Fruit fly (Drosophila melanogaster): ENCODE data around the gene Graf.

Gene Graf

DNA sequence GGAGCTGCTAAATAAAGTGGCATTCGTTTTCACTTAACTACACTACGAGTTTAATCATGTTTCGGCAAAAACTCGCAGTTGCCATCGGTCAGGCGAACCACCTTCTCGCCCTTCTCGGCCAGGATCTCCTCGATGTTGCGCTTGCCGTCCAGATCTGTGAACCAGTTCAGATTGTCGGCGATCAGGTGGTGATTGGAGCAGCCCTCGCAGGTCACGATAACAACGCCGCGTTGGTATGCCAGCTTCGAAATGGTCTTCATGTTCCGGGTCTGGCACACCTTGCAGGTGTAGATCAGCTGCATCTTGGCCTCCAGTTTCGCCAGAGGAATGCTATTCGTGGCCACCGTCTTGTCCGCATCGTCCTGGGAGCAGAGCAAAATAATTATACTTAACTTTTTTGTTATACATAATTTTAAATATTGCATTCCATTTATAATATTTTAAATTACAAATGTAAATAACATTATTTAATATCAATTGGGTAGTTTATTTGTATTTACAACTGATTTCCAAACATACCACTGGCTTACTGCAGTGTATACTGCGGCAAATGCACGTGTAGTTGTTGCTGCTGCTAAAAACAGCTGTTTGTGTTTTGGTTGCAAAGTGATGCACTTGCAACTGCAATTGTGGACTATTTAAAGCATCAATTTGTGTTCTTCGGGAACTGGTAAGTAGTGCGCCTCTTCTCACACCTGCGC, 27.2 kb downstream of the Graf start:
- TF ChIP-seq CG13204 (GFP tag; optimal IDR thresholded peaks at IDR 0.05), result no peak
- TF ChIP-seq CG17806 (tag; optimal IDR thresholded peaks at IDR 0.05), result no peak
- no peak for TF ChIP-seq CG34367 (tag; optimal IDR thresholded peaks at IDR 0.05)
- no peak for TF ChIP-seq fd96Ca (GFP tag; IDR thresholded peaks at IDR 0.05)
- no peak for TF ChIP-seq D1 (tag; optimal IDR thresholded peaks at IDR 0.05)
- no peak for TF ChIP-seq EcR (GFP tag; optimal IDR thresholded peaks at IDR 0.05)
- TF ChIP-seq rn (GFP tag; IDR thresholded peaks at IDR 0.05), result peak; percentile 25; the same call in 1 of the 2 replicates
- peak; percentile 9; the same call in 1 of the 2 replicates for TF ChIP-seq Ets98B (GFP tag; IDR thresholded peaks at IDR 0.05)
- TF ChIP-seq CG4496 (GFP tag; IDR thresholded peaks at IDR 0.05), result peak; percentile 48; the same call in 2 of the 3 replicates
- TF ChIP-seq CG12605 (GFP tag; IDR thresholded peaks at IDR 0.05), result peak; percentile 52
- no peak for TF ChIP-seq CG8159 (tag; optimal IDR thresholded peaks at IDR 0.05)
- no peak for TF ChIP-seq CG8301 (tag; optimal IDR thresholded peaks at IDR 0.05)
- TF ChIP-seq Pif1A (GFP tag; optimal IDR thresholded peaks at IDR 0.05), result no peak
- TF ChIP-seq Snoo (tag; optimal IDR thresholded peaks at IDR 0.05), result no peak
- no peak for TF ChIP-seq CG9948 (tag; optimal IDR thresholded peaks at IDR 0.05)
- no peak for TF ChIP-seq CG15710 (tag; optimal IDR thresholded peaks at IDR 0.05)
- TF ChIP-seq CG32121 (GFP tag; IDR thresholded peaks at IDR 0.05), result peak; percentile 21; the same call in 1 of the 2 replicates
- TF ChIP-seq gl (tag; optimal IDR thresholded peaks at IDR 0.05), result no peak
- no peak for TF ChIP-seq CG14655 (GFP tag; optimal IDR thresholded peaks at IDR 0.05)
- TF ChIP-seq Pif1B (GFP tag; optimal IDR thresholded peaks at IDR 0.05), result no peak
- TF ChIP-seq CG10348 (GFP tag; IDR thresholded peaks at IDR 0.05), result no peak

DNA sequence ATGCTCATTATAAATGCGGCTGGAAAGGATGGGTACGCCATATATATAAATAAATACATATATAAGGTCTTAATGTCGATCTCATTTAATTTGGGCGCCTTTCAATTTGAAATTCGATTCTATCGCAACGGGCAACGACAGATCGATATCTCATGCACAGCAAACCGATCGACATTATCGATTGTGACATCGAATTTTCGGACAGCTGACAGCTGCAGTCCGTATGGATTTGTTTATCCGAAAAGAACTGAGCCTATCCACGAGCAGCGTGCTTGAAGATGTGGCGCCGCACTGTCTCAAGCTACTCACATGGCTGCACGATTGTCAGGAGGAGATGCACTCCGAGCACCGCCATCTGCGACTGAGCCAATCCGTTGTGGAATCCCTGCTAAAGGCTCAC, 28.6 kb downstream of the Graf start, which contains the start of gene CG8191:
Gene CG8191, plus strand, starts transcription at position 211 of the 400 bp plus-strand sequence.
- no peak for TF ChIP-seq CG32121 (GFP tag; IDR thresholded peaks at IDR 0.05)
- TF ChIP-seq CG4496 (GFP tag; IDR thresholded peaks at IDR 0.05), result no peak

DNA sequence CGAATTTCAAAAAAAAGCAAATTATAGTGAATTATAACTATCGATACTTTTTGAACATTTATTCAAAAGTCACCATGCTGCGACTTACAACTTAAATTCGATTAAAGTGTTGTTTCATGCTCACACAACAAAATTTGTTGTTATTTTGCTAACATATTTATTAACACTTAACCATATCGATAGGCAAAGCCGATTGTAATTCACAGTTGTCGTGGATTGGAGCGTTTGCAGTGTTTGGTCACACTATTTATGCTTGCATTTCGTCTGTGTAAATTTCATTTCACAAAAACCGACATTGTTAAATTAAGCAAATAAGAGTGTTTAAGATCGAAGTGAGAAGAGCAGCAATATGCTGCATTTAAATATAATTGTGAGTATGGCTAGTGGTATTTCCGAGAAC, 48.1 kb downstream of the Graf start, which contains the start of gene HUWE1:
Gene HUWE1, plus strand, starts transcription at position 220 of the 400 bp plus-strand sequence.
- TF ChIP-seq CG15710 (tag; optimal IDR thresholded peaks at IDR 0.05) (peak; percentile 1), EcR (GFP tag; optimal IDR thresholded peaks at IDR 0.05) (no peak)

DNA sequence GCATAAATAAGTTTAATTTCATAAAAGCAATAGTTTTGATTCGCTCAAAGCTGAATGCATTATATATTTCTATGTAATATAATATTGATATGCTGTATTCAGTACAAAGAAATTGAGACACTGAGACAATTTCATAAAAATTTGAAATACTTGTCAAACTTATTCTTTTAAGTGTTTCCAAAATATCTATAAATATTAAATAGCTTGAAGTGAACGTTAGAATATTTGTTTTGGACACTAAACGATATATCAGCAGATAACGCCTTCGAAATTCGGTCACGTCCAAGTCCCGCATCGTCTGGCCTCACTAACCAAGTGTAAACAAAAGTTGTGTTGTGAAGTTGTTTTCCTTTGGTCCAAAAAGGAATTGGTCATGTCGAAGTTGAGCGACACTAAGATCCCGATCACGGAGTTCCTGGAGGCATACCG, 49.8 kb downstream of the Graf start:
- no peak for TF ChIP-seq rn (GFP tag; IDR thresholded peaks at IDR 0.05)
- TF ChIP-seq CG12605 (GFP tag; IDR thresholded peaks at IDR 0.05), result no peak
- no peak for TF ChIP-seq Snoo (tag; optimal IDR thresholded peaks at IDR 0.05)
- no peak for TF ChIP-seq Pif1A (GFP tag; optimal IDR thresholded peaks at IDR 0.05)
- no peak for TF ChIP-seq CG32121 (GFP tag; IDR thresholded peaks at IDR 0.05)
- TF ChIP-seq CG15710 (tag; optimal IDR thresholded peaks at IDR 0.05), result no peak
- TF ChIP-seq D1 (tag; optimal IDR thresholded peaks at IDR 0.05), result no peak
- TF ChIP-seq CG8159 (tag; optimal IDR thresholded peaks at IDR 0.05), result no peak
- TF ChIP-seq gl (tag; optimal IDR thresholded peaks at IDR 0.05), result no peak

DNA sequence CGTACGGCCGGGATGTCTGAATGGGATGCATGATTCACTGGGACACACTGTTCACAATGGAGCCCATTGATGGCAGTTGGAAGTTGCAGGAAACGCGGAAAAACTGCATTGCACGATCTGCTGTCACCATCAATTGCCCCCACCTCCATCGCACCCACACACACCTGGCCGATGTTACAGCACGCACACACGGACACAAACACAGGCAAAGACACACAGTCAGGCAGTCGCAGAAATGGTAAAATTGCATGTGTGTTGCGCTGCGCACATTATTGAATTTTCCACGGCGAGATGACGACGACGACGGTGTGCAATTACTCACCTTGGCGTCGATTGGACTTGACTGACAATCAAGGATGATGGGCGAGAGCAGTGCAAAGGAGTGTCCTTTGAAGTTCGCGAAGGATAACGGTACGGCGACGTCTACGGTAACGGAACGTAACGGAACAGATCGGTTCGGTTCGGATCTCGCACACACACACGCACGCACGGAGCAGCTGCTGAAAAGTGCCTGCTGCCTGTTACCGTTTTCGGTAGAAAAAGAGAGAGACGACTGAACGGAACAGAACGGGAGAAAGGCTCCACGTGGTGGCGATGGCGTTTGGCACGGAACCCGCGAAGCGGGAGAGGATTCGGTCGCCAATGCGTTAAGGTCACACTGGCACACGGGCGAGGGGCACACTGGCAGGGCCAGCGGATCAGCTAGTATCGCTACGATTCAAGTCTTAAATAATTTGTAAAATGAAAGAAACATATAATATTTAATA, 50.4 kb downstream of the Graf start, which contains the start of the genes CG9281 and CG15601:
Gene CG9281, minus strand, starts transcription at position 556 of the 767 bp plus-strand sequence.
Gene CG15601, plus strand, starts transcription at position 664 of the 767 bp plus-strand sequence.
- TF ChIP-seq CG9948 (tag; optimal IDR thresholded peaks at IDR 0.05) (no peak), CG14655 (GFP tag; optimal IDR thresholded peaks at IDR 0.05) (no peak), Snoo (tag; optimal IDR thresholded peaks at IDR 0.05) (peak; percentile 21), CG17806 (tag; optimal IDR thresholded peaks at IDR 0.05) (no peak), fd96Ca (GFP tag; IDR thresholded peaks at IDR 0.05) (no peak), EcR (GFP tag; optimal IDR thresholded peaks at IDR 0.05) (no peak), CG15710 (tag; optimal IDR thresholded peaks at IDR 0.05) (no peak), CG13204 (GFP tag; optimal IDR thresholded peaks at IDR 0.05) (no peak), CG34367 (tag; optimal IDR thresholded peaks at IDR 0.05) (no peak), Ets98B (GFP tag; IDR thresholded peaks at IDR 0.05) (no peak), CG8301 (tag; optimal IDR thresholded peaks at IDR 0.05) (no peak), rn (GFP tag; IDR thresholded peaks at IDR 0.05) (no peak), CG12605 (GFP tag; IDR thresholded peaks at IDR 0.05) (no peak), CG10348 (GFP tag; IDR thresholded peaks at IDR 0.05) (no peak), CG4496 (GFP tag; IDR thresholded peaks at IDR 0.05) (peak; percentile 27; the same call in 1 of the 3 replicates)

DNA sequence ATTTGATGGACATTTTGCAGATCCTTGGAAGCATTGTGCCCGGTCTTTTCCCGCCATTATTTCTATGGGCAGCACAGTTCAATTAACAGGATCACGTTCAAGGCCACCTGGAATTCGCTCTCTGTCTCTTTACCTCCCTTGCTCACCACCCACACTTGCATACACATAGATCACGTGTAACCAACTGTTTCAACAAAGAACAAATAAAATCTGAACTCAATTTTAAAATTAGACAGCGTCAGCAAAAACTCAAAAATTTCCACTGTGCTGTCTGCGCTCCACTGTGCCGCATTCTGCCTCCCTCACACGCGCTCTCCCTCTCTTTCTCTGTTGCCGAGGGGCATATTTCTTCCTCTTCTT, 50.9 kb downstream of the Graf start:
- peak; percentile 31; the same call in 2 of the 3 replicates for TF ChIP-seq CG4496 (GFP tag; IDR thresholded peaks at IDR 0.05)
- no peak; the same call in 2 of the 3 replicates for TF ChIP-seq fd96Ca (GFP tag; IDR thresholded peaks at IDR 0.05)
- peak; percentile 2 for TF ChIP-seq CG8159 (tag; optimal IDR thresholded peaks at IDR 0.05)
- peak; percentile 0 for TF ChIP-seq CG15710 (tag; optimal IDR thresholded peaks at IDR 0.05)
- peak; percentile 8 for TF ChIP-seq CG8301 (tag; optimal IDR thresholded peaks at IDR 0.05)
- TF ChIP-seq Snoo (tag; optimal IDR thresholded peaks at IDR 0.05), result no peak
